Fruit fly (Drosophila melanogaster): ENCODE data around the gene KrT95D.

KrT95D gene

DNA sequence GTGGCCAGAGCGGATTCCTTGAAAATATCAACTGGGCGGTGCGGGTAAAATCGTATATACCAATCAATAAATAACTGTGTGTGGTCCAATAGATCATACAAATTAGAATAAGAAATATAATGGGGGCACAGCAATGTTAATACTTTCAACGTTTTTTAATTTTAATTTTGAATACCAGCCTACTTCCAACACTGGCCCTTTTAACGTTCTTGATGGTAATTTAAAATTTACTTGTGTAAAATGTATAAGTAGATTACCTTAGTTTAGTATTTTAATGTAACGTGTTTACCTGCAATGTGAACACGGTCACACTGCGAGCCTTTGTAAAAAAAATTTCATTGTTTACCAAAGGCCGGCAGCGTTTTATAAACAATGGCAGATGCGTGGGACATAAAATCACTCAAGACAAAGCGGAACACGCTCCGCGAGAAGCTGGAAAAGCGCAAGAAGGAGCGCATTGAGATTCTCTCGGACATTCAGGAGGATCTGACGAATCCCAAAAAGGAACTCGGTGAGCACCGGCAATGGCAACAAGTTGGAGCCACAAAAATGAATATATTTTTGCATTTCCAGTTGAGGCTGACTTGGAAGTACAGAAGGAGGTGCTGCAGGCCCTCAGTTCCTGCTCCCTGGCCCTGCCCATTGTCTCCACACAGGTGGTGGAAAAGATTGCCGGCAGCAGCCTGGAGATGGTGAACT lies at the start of gene KrT95D, which contains the start of gene Mettl3 (continued):
- peak; percentile 81 for TF ChIP-seq Sin3A (optimal IDR thresholded peaks at IDR 0.05)
- TF ChIP-seq CG13287 (GFP tag; IDR thresholded peaks at IDR 0.05; ENCODE audit: partially characterized antibody) = peak; percentile 49
- TF ChIP-seq CG14014 (GFP tag; IDR thresholded peaks at IDR 0.05) = no peak
- peak; percentile 37 for TF ChIP-seq Sry-δ (GFP tag; optimal IDR thresholded peaks at IDR 0.05)
- TF ChIP-seq trem (tag; optimal IDR thresholded peaks at IDR 0.05) = peak; percentile 73
- TF ChIP-seq CG8924 (tag; optimal IDR thresholded peaks at IDR 0.05) = peak; percentile 37
- peak; percentile 77; the same call in 1 of the 3 replicates for TF ChIP-seq CG34422 (GFP tag; IDR thresholded peaks at IDR 0.05)
- no peak for TF ChIP-seq Doc2 (GFP tag; IDR thresholded peaks at IDR 0.05)
- no peak for TF ChIP-seq eve (GFP tag; optimal IDR thresholded peaks at IDR 0.05)
- no peak for TF ChIP-seq CG2202 (tag; optimal IDR thresholded peaks at IDR 0.05)
- TF ChIP-seq sim (GFP tag; IDR thresholded peaks at IDR 0.05) = no peak
- TF ChIP-seq gcm (GFP tag; optimal IDR thresholded peaks at IDR 0.05) = no peak
- TF ChIP-seq sens (GFP tag) = peak; percentile 83
- TF ChIP-seq grau (tag; optimal IDR thresholded peaks at IDR 0.05) = peak; percentile 16
- TF ChIP-seq ara (GFP tag; IDR thresholded peaks at IDR 0.05) = 0 out of 2 replicates have a peak, but pooled peaks have one; percentile 17
- no peak for TF ChIP-seq ken (GFP tag; IDR thresholded peaks at IDR 0.05)
- TF ChIP-seq jing (GFP tag; optimal IDR thresholded peaks at IDR 0.05) = no peak
- TF ChIP-seq Ravus (GFP tag; IDR thresholded peaks at IDR 0.05) = no peak
- peak; percentile 41 for TF ChIP-seq CoRest (tag; optimal IDR thresholded peaks at IDR 0.05)
- TF ChIP-seq Bdp1 (GFP tag; optimal IDR thresholded peaks at IDR 0.05) = no peak
- peak; percentile 30; the same call in 1 of the 3 replicates for TF ChIP-seq CG34224 (GFP tag; IDR thresholded peaks at IDR 0.05; ENCODE audit: partially characterized antibody)
- TF ChIP-seq lilli (GFP tag; optimal IDR thresholded peaks at IDR 0.05) = peak; percentile 15
- TF ChIP-seq CG2875 (GFP tag; optimal IDR thresholded peaks at IDR 0.05) = no peak
- TF ChIP-seq CG30020 (tag; optimal IDR thresholded peaks at IDR 0.05) = peak; percentile 37
- TF ChIP-seq HLH4C (GFP tag; IDR thresholded peaks at IDR 0.05; ENCODE audit: partially characterized antibody) = no peak; the same call in 2 of the 3 replicates
- TF ChIP-seq stwl (tag; optimal IDR thresholded peaks at IDR 0.05) = peak; percentile 93
- no peak for TF ChIP-seq ci (GFP tag; IDR thresholded peaks at IDR 0.05)
- no peak for TF ChIP-seq CG9609 (GFP tag; optimal IDR thresholded peaks at IDR 0.05)
- no peak for TF ChIP-seq CG6813 (GFP tag; optimal IDR thresholded peaks at IDR 0.05)
- TF ChIP-seq lola (GFP tag; optimal IDR thresholded peaks at IDR 0.05) = peak in 1 of 3 experiments; percentile 19
- TF ChIP-seq CG7928 (GFP tag; optimal IDR thresholded peaks at IDR 0.05) = no peak
- TF ChIP-seq CG17385 (GFP tag; optimal IDR thresholded peaks at IDR 0.05) = no peak
- TF ChIP-seq cwo (GFP tag; optimal IDR thresholded peaks at IDR 0.05) = no peak
- TF ChIP-seq Dp (GFP tag; optimal IDR thresholded peaks at IDR 0.05) = peak; percentile 45
- no peak for TF ChIP-seq jigr1 (GFP tag; IDR thresholded peaks at IDR 0.05)
- TF ChIP-seq CG12071 (GFP tag; optimal IDR thresholded peaks at IDR 0.05) = no peak
- no peak for TF ChIP-seq ERR (GFP tag; optimal IDR thresholded peaks at IDR 0.05)
- peak; percentile 18 for TF ChIP-seq kah (GFP tag; optimal IDR thresholded peaks at IDR 0.05)
- TF ChIP-seq CG16813 (GFP tag; IDR thresholded peaks at IDR 0.05; ENCODE audit: partially characterized antibody) = peak; percentile 24; the same call in 2 of the 3 replicates
- peak; percentile 5 for TF ChIP-seq CG1233 (GFP tag; optimal IDR thresholded peaks at IDR 0.05)
- no peak for TF ChIP-seq CG11456 (GFP tag; IDR thresholded peaks at IDR 0.05)
- TF ChIP-seq ac (GFP tag; optimal IDR thresholded peaks at IDR 0.05) = no peak
- TF ChIP-seq insv (GFP tag; optimal IDR thresholded peaks at IDR 0.05) = peak in 1 of 2 experiments; percentile 22
- TF ChIP-seq Dfd (GFP tag; optimal IDR thresholded peaks at IDR 0.05) = no peak
- no peak for TF ChIP-seq CG17802 (tag; optimal IDR thresholded peaks at IDR 0.05)
- peak; percentile 59 for TF ChIP-seq CG32772 (GFP tag; IDR thresholded peaks at IDR 0.05)
- TF ChIP-seq CG17359 (tag; optimal IDR thresholded peaks at IDR 0.05) = peak; percentile 23
- TF ChIP-seq bcd (GFP tag; optimal IDR thresholded peaks at IDR 0.05) = peak; percentile 2
- TF ChIP-seq ab (GFP tag; optimal IDR thresholded peaks at IDR 0.05) = no peak
- TF ChIP-seq Hr39 (optimal IDR thresholded peaks at IDR 0.05) = no peak

Measured in whole organism, embryonic.